Worm (Caenorhabditis elegans): ENCODE measurements around the gene F47B7.5.

ce11 chrX:3814827-3815226, 46.2 kb upstream of the F47B7.5 start:
- TF ChIP-seq ztf-11 (tag; optimal IDR thresholded peaks at IDR 0.05) (no peak), nhr-25 (tag; optimal IDR thresholded peaks at IDR 0.05; ENCODE audit: borderline replicate concordance, insufficient read depth) (no peak), set-16 (GFP tag; IDR thresholded peaks at IDR 0.05) (no peak), nhr-76 (tag; optimal IDR thresholded peaks at IDR 0.05) (no peak)
